Worm (Caenorhabditis elegans): ENCODE results near the gene nas-4.
A peak's percentile ranks its signal among the peaks of the same experiment; 100 is the strongest.

nas-4 gene

ce11 chrIII:6420995-6421404, 5.5 kb upstream of the nas-4 start (continued):
- TF ChIP-seq hsf-1 (GFP tag; IDR thresholded peaks at IDR 0.05) = no peak
- TF ChIP-seq B0035.1 (tag; optimal IDR thresholded peaks at IDR 0.05) = no peak
- TF ChIP-seq attf-6 (GFP tag; IDR thresholded peaks at IDR 0.05) = no peak
- peak; percentile 38 for TF ChIP-seq ztf-18 (tag; optimal IDR thresholded peaks at IDR 0.05)
- TF ChIP-seq let-607 (tag; optimal IDR thresholded peaks at IDR 0.05) = peak in 1 of 2 experiments; percentile 70
- no peak for TF ChIP-seq Y79H2A.3 (GFP tag; conservative IDR thresholded peaks at IDR 0.05)
- TF ChIP-seq F37B4.10 (GFP tag; IDR thresholded peaks at IDR 0.05) = no peak
- TF ChIP-seq F55B11.4 (tag; optimal IDR thresholded peaks at IDR 0.05; ENCODE audit: borderline replicate concordance, insufficient read depth) = no peak
- 0 out of 2 replicates have a peak, but pooled peaks have one; percentile 7 for TF ChIP-seq cebp-1 (GFP tag; IDR thresholded peaks at IDR 0.05)
- TF ChIP-seq cebp-1 (tag; optimal IDR thresholded peaks at IDR 0.05) = peak; percentile 88
- TF ChIP-seq nhr-80 (tag; optimal IDR thresholded peaks at IDR 0.05) = peak; percentile 75
- peak; percentile 60 for TF ChIP-seq Y56A3A.18 (GFP tag; IDR thresholded peaks at IDR 0.05)
- no peak for TF ChIP-seq F39B2.1 (GFP tag; IDR thresholded peaks at IDR 0.05)
- TF ChIP-seq snpc-1.3 (tag; optimal IDR thresholded peaks at IDR 0.05; ENCODE audit: insufficient read depth) = no peak
- peak; percentile 80 for TF ChIP-seq dox-1 (GFP tag; IDR thresholded peaks at IDR 0.05)
- no peak for TF ChIP-seq pha-4 (tag; optimal IDR thresholded peaks at IDR 0.05)
- no peak for TF ChIP-seq rec-8 (tag; optimal IDR thresholded peaks at IDR 0.05)
- TF ChIP-seq ama-1 (optimal IDR thresholded peaks at IDR 0.05) = no peak
- no peak for TF ChIP-seq ama-1 (GFP tag; optimal IDR thresholded peaks at IDR 0.05)
- no peak for TF ChIP-seq sdz-38 (tag; optimal IDR thresholded peaks at IDR 0.05)
- no peak for TF ChIP-seq F57A8.1 (GFP tag; optimal IDR thresholded peaks at IDR 0.05)
- no peak for TF ChIP-seq F10E7.11 (tag; optimal IDR thresholded peaks at IDR 0.05)
- TF ChIP-seq ekl-4 (GFP tag; IDR thresholded peaks at IDR 0.05) = peak; percentile 92
- peak; percentile 86 for TF ChIP-seq C06A6.2 (GFP tag; conservative IDR thresholded peaks at IDR 0.05)
- no peak for TF ChIP-seq C17E4.6 (GFP tag; IDR thresholded peaks at IDR 0.05)
- TF ChIP-seq F33H1.4 (GFP tag; IDR thresholded peaks at IDR 0.05) = no peak
- peak; percentile 76 for TF ChIP-seq gei-17 (GFP tag; optimal IDR thresholded peaks at IDR 0.05)
- peak; percentile 66 for TF ChIP-seq lin-26 (GFP tag; IDR thresholded peaks at IDR 0.05)
- TF ChIP-seq aptf-3 (GFP tag; IDR thresholded peaks at IDR 0.05) = no peak

ce11 chrIII:6420201-6420600, 4.7 kb upstream of the nas-4 start:
- TF ChIP-seq nfya-2 (GFP tag; IDR thresholded peaks at IDR 0.05) = no peak
- TF ChIP-seq ama-1 (optimal IDR thresholded peaks at IDR 0.05) = peak; percentile 2
- no peak for TF ChIP-seq ama-1 (GFP tag; optimal IDR thresholded peaks at IDR 0.05)
- no peak for TF ChIP-seq tlf-1 (GFP tag; optimal IDR thresholded peaks at IDR 0.05)
- TF ChIP-seq egl-18 (GFP tag; IDR thresholded peaks at IDR 0.05) = no peak
- TF ChIP-seq Y79H2A.3 (GFP tag; conservative IDR thresholded peaks at IDR 0.05) = no peak
- 0 out of 2 replicates have a peak, but pooled peaks have one; percentile 25 for TF ChIP-seq lin-26 (GFP tag; IDR thresholded peaks at IDR 0.05)
- no peak for TF ChIP-seq aptf-3 (GFP tag; IDR thresholded peaks at IDR 0.05)
- TF ChIP-seq nhr-179 (tag; optimal IDR thresholded peaks at IDR 0.05) = no peak
- TF ChIP-seq pbrm-1 (GFP tag; IDR thresholded peaks at IDR 0.05) = no peak
- TF ChIP-seq nhr-27 (tag; optimal IDR thresholded peaks at IDR 0.05) = no peak
- no peak for TF ChIP-seq mxl-1 (tag; optimal IDR thresholded peaks at IDR 0.05)
- no peak for TF ChIP-seq nhr-90 (tag; optimal IDR thresholded peaks at IDR 0.05)
- TF ChIP-seq hlh-26 (GFP tag; conservative IDR thresholded peaks at IDR 0.05) = no peak
- no peak for TF ChIP-seq snpc-1.3 (tag; optimal IDR thresholded peaks at IDR 0.05; ENCODE audit: insufficient read depth)
- TF ChIP-seq ZK185.1 (tag; optimal IDR thresholded peaks at IDR 0.05; ENCODE audit: poor library complexity, severe bottlenecking) = no peak
- no peak for TF ChIP-seq ztf-3 (GFP tag; optimal IDR thresholded peaks at IDR 0.05)
- peak; percentile 18 for TF ChIP-seq somi-1 (GFP tag; optimal IDR thresholded peaks at IDR 0.05)
- TF ChIP-seq F23B12.7 (tag; optimal IDR thresholded peaks at IDR 0.05; ENCODE audit: insufficient read depth) = no peak
